Worm (Caenorhabditis elegans): ENCODE data around the gene C18E9.2.

Gene C18E9.2

DNA sequence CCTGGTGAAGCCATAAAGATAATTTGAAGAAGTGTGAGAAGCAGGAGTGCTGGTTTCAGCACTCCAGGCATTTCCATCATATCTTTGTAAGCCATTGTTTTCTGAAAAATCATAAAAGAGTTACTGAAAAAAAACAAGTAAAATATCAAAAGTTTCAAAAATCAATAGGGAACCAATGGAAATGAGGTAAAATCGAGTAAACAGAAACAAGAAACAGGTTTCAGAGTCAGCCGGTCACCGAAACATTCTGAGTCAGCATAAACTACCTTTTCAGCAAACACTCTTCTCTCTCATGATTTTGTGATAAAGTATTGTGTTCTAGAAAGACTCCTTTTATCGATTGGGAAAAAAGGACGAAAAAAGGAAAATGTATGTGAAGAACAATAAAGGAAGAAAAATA, 24.6 kb downstream of the C18E9.2 start, which contains the start of gene C18E9.9:
TSS of gene C18E9.9 (minus strand) at position 101 of the 400 bp plus-strand sequence.
- TF ChIP-seq skn-1 (tag; optimal IDR thresholded peaks at IDR 0.05) (no peak), spr-1 (tag; optimal IDR thresholded peaks at IDR 0.05) (no peak), dmd-9 (GFP tag; IDR thresholded peaks at IDR 0.05) (no peak), zfp-2 (tag; optimal IDR thresholded peaks at IDR 0.05) (no peak), ceh-20 (GFP tag; IDR thresholded peaks at IDR 0.05) (no peak), nhr-77 (tag; optimal IDR thresholded peaks at IDR 0.05) (peak; percentile 0), mep-1 (tag; optimal IDR thresholded peaks at IDR 0.05) (no peak), hlh-11 (tag; optimal IDR thresholded peaks at IDR 0.05) (peak; percentile 20), T20F7.1 (GFP tag; optimal IDR thresholded peaks at IDR 0.05) (no peak), zip-2 (tag; optimal IDR thresholded peaks at IDR 0.05) (no peak), unc-62 (GFP tag; optimal IDR thresholded peaks at IDR 0.05 in 1 of 2) (no peak), unc-62 (tag; optimal IDR thresholded peaks at IDR 0.05) (no peak), R02D3.7 (tag; optimal IDR thresholded peaks at IDR 0.05) (no peak), dmd-8 (GFP tag; IDR thresholded peaks at IDR 0.05) (no peak), F37D6.2 (tag; optimal IDR thresholded peaks at IDR 0.05) (no peak), snpc-4 (tag; optimal IDR thresholded peaks at IDR 0.05) (no peak), php-3 (GFP tag; IDR thresholded peaks at IDR 0.05) (no peak), unc-130 (GFP tag; optimal IDR thresholded peaks at IDR 0.05) (no peak), ceh-28 (tag; optimal IDR thresholded peaks at IDR 0.05) (no peak), dve-1 (tag; optimal IDR thresholded peaks at IDR 0.05; ENCODE audit: insufficient read depth) (peak; percentile 17), nhr-102 (tag; optimal IDR thresholded peaks at IDR 0.05) (no peak), lin-1 (GFP tag; IDR thresholded peaks at IDR 0.05) (no peak), duxl-1 (tag; optimal IDR thresholded peaks at IDR 0.05; ENCODE audit: poor library complexity) (no peak), ZK337.2 (GFP tag; IDR thresholded peaks at IDR 0.05) (no peak), rbr-2 (tag; optimal IDR thresholded peaks at IDR 0.05) (no peak), nhr-28 (tag; optimal IDR thresholded peaks at IDR 0.05) (peak; percentile 3), vab-7 (GFP tag; IDR thresholded peaks at IDR 0.05) (no peak), Y75B8A.6 (GFP tag; IDR thresholded peaks at IDR 0.05) (no peak), nhr-25 (tag; optimal IDR thresholded peaks at IDR 0.05; ENCODE audit: borderline replicate concordance, insufficient read depth) (no peak), F49E8.2 (tag; optimal IDR thresholded peaks at IDR 0.05; ENCODE audit: borderline replicate concordance) (no peak), tra-1 (GFP tag; IDR thresholded peaks at IDR 0.05) (no peak), lin-39 (tag; optimal IDR thresholded peaks at IDR 0.05) (no peak), dpl-1 (GFP tag; optimal IDR thresholded peaks at IDR 0.05) (no peak), daf-16 (GFP tag; optimal IDR thresholded peaks at IDR 0.05) (no peak), daf-16 (tag; optimal IDR thresholded peaks at IDR 0.05) (peak; percentile 38), madf-9 (GFP tag; conservative IDR thresholded peaks at IDR 0.05) (no peak), ztf-7 (tag; optimal IDR thresholded peaks at IDR 0.05) (no peak)

ce11 chrII:8990267-8990666, 25.5 kb downstream of the C18E9.2 start:
- TF ChIP-seq lin-39 (tag; optimal IDR thresholded peaks at IDR 0.05): no peak
- peak; percentile 38 for TF ChIP-seq dmd-6 (GFP tag; IDR thresholded peaks at IDR 0.05)
- no peak for TF ChIP-seq daf-16 (GFP tag; optimal IDR thresholded peaks at IDR 0.05)
- TF ChIP-seq daf-16 (tag; optimal IDR thresholded peaks at IDR 0.05): peak; percentile 78
- TF ChIP-seq nhr-28 (tag; optimal IDR thresholded peaks at IDR 0.05): peak; percentile 55
- peak; percentile 68 for TF ChIP-seq dve-1 (tag; optimal IDR thresholded peaks at IDR 0.05; ENCODE audit: insufficient read depth)
- peak; percentile 3 for TF ChIP-seq pqm-1 (tag; optimal IDR thresholded peaks at IDR 0.05)
- peak; percentile 47 for TF ChIP-seq nhr-77 (tag; optimal IDR thresholded peaks at IDR 0.05)
- TF ChIP-seq hlh-11 (tag; optimal IDR thresholded peaks at IDR 0.05): peak; percentile 58
- TF ChIP-seq duxl-1 (tag; optimal IDR thresholded peaks at IDR 0.05; ENCODE audit: poor library complexity): no peak

- no peak for TF ChIP-seq hif-1 (tag; optimal IDR thresholded peaks at IDR 0.05)
- peak; percentile 46 for TF ChIP-seq dve-1 (tag; optimal IDR thresholded peaks at IDR 0.05; ENCODE audit: insufficient read depth)
- no peak for TF ChIP-seq daf-16 (GFP tag; optimal IDR thresholded peaks at IDR 0.05)
- TF ChIP-seq daf-16 (tag; optimal IDR thresholded peaks at IDR 0.05): peak; percentile 54
- TF ChIP-seq skn-1 (tag; optimal IDR thresholded peaks at IDR 0.05): no peak
- TF ChIP-seq hlh-30 (tag; optimal IDR thresholded peaks at IDR 0.05; ENCODE audit: insufficient read depth): peak; percentile 15
- TF ChIP-seq hlh-11 (tag; optimal IDR thresholded peaks at IDR 0.05): peak; percentile 60
- peak; percentile 72 for TF ChIP-seq nhr-28 (tag; optimal IDR thresholded peaks at IDR 0.05)
- no peak for TF ChIP-seq ctbp-1 (GFP tag; IDR thresholded peaks at IDR 0.05)
- peak in 1 of 2 experiments; percentile 18 for TF ChIP-seq mdl-1 (tag; optimal IDR thresholded peaks at IDR 0.05)
- TF ChIP-seq pqm-1 (tag; optimal IDR thresholded peaks at IDR 0.05): peak; percentile 71
- TF ChIP-seq dmd-6 (GFP tag; IDR thresholded peaks at IDR 0.05): peak; percentile 42; the same call in 1 of the 2 replicates
Observed at ce11 chrII:8991602-8992001, 26.8 kb downstream of the C18E9.2 start.
